Worm (Caenorhabditis elegans): ENCODE measurements around the gene nlp-55.

nlp-55 gene

ce11 chrII:8256013-8256412 is 39.2 kb downstream of the nlp-55 start, which contains the start of gene F35C11.7:
Gene F35C11.7, plus strand, starts transcription at chrII:8256313.
- no peak for TF ChIP-seq aptf-3 (GFP tag; IDR thresholded peaks at IDR 0.05)
- TF ChIP-seq ztf-26 (tag; optimal IDR thresholded peaks at IDR 0.05), result no peak
- TF ChIP-seq ztf-25 (GFP tag; IDR thresholded peaks at IDR 0.05), result no peak
- TF ChIP-seq B0261.1 (tag; optimal IDR thresholded peaks at IDR 0.05), result no peak
- no peak for TF ChIP-seq nhr-90 (tag; optimal IDR thresholded peaks at IDR 0.05)
- no peak for TF ChIP-seq cebp-1 (GFP tag; IDR thresholded peaks at IDR 0.05)
- TF ChIP-seq cebp-1 (tag; optimal IDR thresholded peaks at IDR 0.05), result no peak
- no peak for TF ChIP-seq F37B4.10 (GFP tag; IDR thresholded peaks at IDR 0.05)
- TF ChIP-seq ztf-28 (GFP tag; IDR thresholded peaks at IDR 0.05), result no peak
- no peak for TF ChIP-seq T07F8.4 (tag; optimal IDR thresholded peaks at IDR 0.05)
- no peak for TF ChIP-seq F23B12.7 (tag; optimal IDR thresholded peaks at IDR 0.05; ENCODE audit: insufficient read depth)
- no peak for TF ChIP-seq Y53F4B.3 (GFP tag; IDR thresholded peaks at IDR 0.05)
- no peak for TF ChIP-seq ceh-79 (tag; optimal IDR thresholded peaks at IDR 0.05)
- TF ChIP-seq nhr-80 (tag; optimal IDR thresholded peaks at IDR 0.05), result no peak
- no peak for TF ChIP-seq egl-44 (GFP tag; IDR thresholded peaks at IDR 0.05)
- no peak for TF ChIP-seq zim-3 (tag; optimal IDR thresholded peaks at IDR 0.05)
- TF ChIP-seq T26A5.8 (tag; optimal IDR thresholded peaks at IDR 0.05), result no peak

- TF ChIP-seq nfya-2 (GFP tag; IDR thresholded peaks at IDR 0.05) (no peak), ceh-58 (GFP tag; IDR thresholded peaks at IDR 0.05) (no peak), dpff-1 (tag; optimal IDR thresholded peaks at IDR 0.05) (no peak), dpl-1 (GFP tag; optimal IDR thresholded peaks at IDR 0.05) (peak; percentile 66), akir-1 (GFP tag; optimal IDR thresholded peaks at IDR 0.05) (no peak), F57A8.1 (GFP tag; optimal IDR thresholded peaks at IDR 0.05) (no peak), him-1 (tag; optimal IDR thresholded peaks at IDR 0.05) (peak; percentile 13), efl-1 (GFP tag; optimal IDR thresholded peaks at IDR 0.05) (peak; percentile 86), F33H1.4 (GFP tag; IDR thresholded peaks at IDR 0.05) (peak; percentile 67), lsy-27 (tag; optimal IDR thresholded peaks at IDR 0.05; ENCODE audit: borderline replicate concordance, insufficient read depth) (no peak), T07F8.4 (tag; optimal IDR thresholded peaks at IDR 0.05) (no peak), dox-1 (GFP tag; IDR thresholded peaks at IDR 0.05) (peak; percentile 21; the same call in 1 of the 2 replicates), pbrm-1 (GFP tag; IDR thresholded peaks at IDR 0.05) (no peak), snpc-1.3 (tag; optimal IDR thresholded peaks at IDR 0.05; ENCODE audit: insufficient read depth) (no peak), sdz-38 (tag; optimal IDR thresholded peaks at IDR 0.05) (no peak), ztf-28 (GFP tag; IDR thresholded peaks at IDR 0.05) (no peak), Y67H2A.10 (GFP tag; conservative IDR thresholded peaks at IDR 0.05) (no peak), F10E7.11 (tag; optimal IDR thresholded peaks at IDR 0.05) (no peak), lsl-1 (GFP tag; optimal IDR thresholded peaks at IDR 0.05) (peak; percentile 93), K11D2.4 (GFP tag; IDR thresholded peaks at IDR 0.05) (no peak), F55B11.4 (tag; optimal IDR thresholded peaks at IDR 0.05; ENCODE audit: borderline replicate concordance, insufficient read depth) (no peak), hrde-1 (tag; optimal IDR thresholded peaks at IDR 0.05; ENCODE audit: borderline replicate concordance) (no peak), madf-6 (GFP tag; IDR thresholded peaks at IDR 0.05) (peak; percentile 92), fkh-3 (tag; optimal IDR thresholded peaks at IDR 0.05) (no peak), cebp-1 (GFP tag; IDR thresholded peaks at IDR 0.05) (no peak), cebp-1 (tag; optimal IDR thresholded peaks at IDR 0.05) (no peak), xnd-1 (tag; optimal IDR thresholded peaks at IDR 0.05) (peak; percentile 88), snpc-3.4 (tag; optimal IDR thresholded peaks at IDR 0.05) (peak; percentile 29), ceh-40 (GFP tag; IDR thresholded peaks at IDR 0.05) (no peak), athp-1 (tag; optimal IDR thresholded peaks at IDR 0.05) (no peak), madf-10 (tag; optimal IDR thresholded peaks at IDR 0.05) (no peak), tbx-9 (tag; optimal IDR thresholded peaks at IDR 0.05; ENCODE audit: borderline replicate concordance) (no peak), D2030.7 (GFP tag; IDR thresholded peaks at IDR 0.05) (peak; percentile 39; the same call in 1 of the 2 replicates), lin-54 (GFP tag; optimal IDR thresholded peaks at IDR 0.05) (peak; percentile 48)
Observed at ce11 chrII:8253160-8253793, 41.9 kb downstream of the nlp-55 start, which contains the start of gene F35C11.5. Gene F35C11.5, plus strand, starts transcription at chrII:8253743.

All from whole organism, young adult.